Worm (Caenorhabditis elegans) whole organism, L2 larva: Measurements from ENCODE around the gene cyp-13A10.
A peak's percentile ranks its signal among the peaks of the same experiment; 100 is the strongest.

ENCODE experiments used
- F13H6.1 ChIP-seq: sonication (generic microtip); optimal IDR thresholded peaks from 2 replicates; lab custom pipeline; 2016; ENCODE audit warnings: missing genetic modification characterization, missing compliant biosample characterization
- Y55F3AM.14 ChIP-seq: fragments of 200-800 bp; sonication (Bioruptor generic); optimal IDR thresholded peaks from 2 replicates; lab custom pipeline; 2018; ENCODE audit warnings: mild to moderate bottlenecking, missing genetic modification characterization, missing compliant biosample characterization
- ZK546.5 ChIP-seq: sonication (generic microtip); optimal IDR thresholded peaks from 2 replicates; lab custom pipeline; 2017; ENCODE audit warnings: missing biosample characterization, missing genetic modification characterization
- alr-1 ChIP-seq: fragments of 150-350 bp; optimal IDR thresholded peaks from 2 replicates; lab custom pipeline; 2014; ENCODE audit warnings: missing biosample characterization, missing genetic modification characterization
- ama-1 ChIP-seq: fragments of 150-350 bp; optimal IDR thresholded peaks from 2 replicates; lab custom pipeline; 2018; ENCODE audit warnings: inconsistent platforms
- blmp-1 ChIP-seq: sonication (generic microtip); optimal IDR thresholded peaks from 2 replicates; lab custom pipeline; 2017; ENCODE audit warnings: missing genetic modification characterization, mild to moderate bottlenecking, missing compliant biosample characterization, antibody characterized with exemption, moderate library complexity; ENCODE audit not compliant: insufficient read depth
- ceh-82 ChIP-seq: fragments of 150-350 bp; optimal IDR thresholded peaks from 2 replicates; lab custom pipeline; 2014; ENCODE audit warnings: missing biosample characterization, missing genetic modification characterization
- crh-2 ChIP-seq: sonication (generic microtip); optimal IDR thresholded peaks from 2 replicates; lab custom pipeline; 2017; ENCODE audit warnings: missing biosample characterization, missing genetic modification characterization
- dmd-4 ChIP-seq: sonication (generic microtip); optimal IDR thresholded peaks from 2 replicates; lab custom pipeline; 2017; ENCODE audit warnings: missing biosample characterization, missing genetic modification characterization
- egl-27 ChIP-seq: sonication (generic microtip); optimal IDR thresholded peaks from 3 replicates; lab custom pipeline; 2017; ENCODE audit warnings: missing biosample characterization, missing genetic modification reagents, missing genetic modification characterization
- elt-3 ChIP-seq: sonication (generic microtip); optimal IDR thresholded peaks from 2 replicates; lab custom pipeline; 2017; ENCODE audit warnings: missing biosample characterization, missing genetic modification characterization
- fos-1 ChIP-seq: fragments of 150-350 bp; optimal IDR thresholded peaks from 2 replicates; lab custom pipeline; 2014; ENCODE audit warnings: missing biosample characterization, missing genetic modification characterization
- gmeb-1 ChIP-seq: fragments of 150-350 bp; optimal IDR thresholded peaks from 2 replicates; lab custom pipeline; 2014; ENCODE audit warnings: missing biosample characterization, missing genetic modification characterization
- lin-11 ChIP-seq: fragments of 150-350 bp; sonication (generic microtip); optimal IDR thresholded peaks from 2 replicates; lab custom pipeline; 2014; ENCODE audit warnings: missing biosample characterization, missing genetic modification characterization, inconsistent platforms, mixed read lengths
- lin-13 ChIP-seq: fragments of 150-350 bp; optimal IDR thresholded peaks from 2 replicates; lab custom pipeline; 2014; ENCODE audit warnings: missing biosample characterization, missing genetic modification reagents, missing genetic modification characterization
- lsy-2 ChIP-seq, 2 experiments: fragments of 150-350 bp in 1 of 2; sonication (generic microtip) in 1 of 2; optimal IDR thresholded peaks; 2 replicates each; lab custom pipeline; 2014 to 2017; ENCODE audit warnings: missing biosample characterization in 2 of 2, missing genetic modification characterization in 2 of 2
- mab-5 ChIP-seq: fragments of 150-350 bp; optimal IDR thresholded peaks from 2 replicates; lab custom pipeline; 2014; ENCODE audit warnings: missing biosample characterization, missing genetic modification characterization
- mbf-1 ChIP-seq: sonication (generic microtip); optimal IDR thresholded peaks from 2 replicates; lab custom pipeline; 2017; ENCODE audit warnings: missing biosample characterization, missing genetic modification characterization
- mdl-1 ChIP-seq, 2 experiments: fragments of 150-350 bp in 1 of 2; sonication (generic microtip) in 1 of 2; optimal IDR thresholded peaks; 2 replicates each; lab custom pipeline; 2017; ENCODE audit warnings: missing biosample characterization in 2 of 2, missing genetic modification characterization in 2 of 2
- nhr-10 ChIP-seq: sonication (generic microtip); optimal IDR thresholded peaks from 2 replicates; lab custom pipeline; 2017; ENCODE audit warnings: missing biosample characterization, missing genetic modification characterization
- nhr-11 ChIP-seq: fragments of 150-350 bp; optimal IDR thresholded peaks from 2 replicates; lab custom pipeline; 2014; ENCODE audit warnings: missing biosample characterization, missing genetic modification characterization
- nhr-129 ChIP-seq: fragments of 150-350 bp; optimal IDR thresholded peaks from 2 replicates; lab custom pipeline; 2014; ENCODE audit warnings: missing biosample characterization, missing genetic modification characterization
- nhr-21 ChIP-seq: fragments of 150-350 bp; optimal IDR thresholded peaks from 2 replicates; lab custom pipeline; 2014; ENCODE audit warnings: missing biosample characterization, missing genetic modification characterization
- nhr-23 ChIP-seq: fragments of 150-350 bp; optimal IDR thresholded peaks from 2 replicates; lab custom pipeline; 2014; ENCODE audit warnings: missing biosample characterization, missing genetic modification reagents, missing genetic modification characterization
- nhr-25 ChIP-seq: fragments of 150-350 bp; sonication (generic microtip); optimal IDR thresholded peaks from 3 replicates; lab custom pipeline; 2014; ENCODE audit warnings: missing biosample characterization, missing genetic modification characterization
- nhr-6 ChIP-seq: fragments of 150-350 bp; optimal IDR thresholded peaks from 2 replicates; lab custom pipeline; 2014; ENCODE audit warnings: missing biosample characterization, missing genetic modification characterization
- peb-1 ChIP-seq: fragments of 150-350 bp; optimal IDR thresholded peaks from 2 replicates; lab custom pipeline; 2014; ENCODE audit warnings: missing biosample characterization, missing genetic modification characterization
- sem-4 ChIP-seq: fragments of 150-350 bp; optimal IDR thresholded peaks from 2 replicates; lab custom pipeline; 2014; ENCODE audit warnings: missing biosample characterization, missing genetic modification reagents, missing genetic modification characterization
- skn-1 ChIP-seq: sonication (generic microtip); optimal IDR thresholded peaks from 2 replicates; lab custom pipeline; 2017; ENCODE audit warnings: missing biosample characterization, missing genetic modification characterization
- sma-3 ChIP-seq: sonication (generic microtip); optimal IDR thresholded peaks from 2 replicates; lab custom pipeline; 2016; ENCODE audit warnings: missing genetic modification reagents, missing genetic modification characterization, missing compliant biosample characterization
- sma-9 ChIP-seq, 2 experiments: fragments of 150-350 bp in 1 of 2; sonication (generic microtip) in 1 of 2; optimal IDR thresholded peaks; 2 replicates each; lab custom pipeline; 2014 to 2016; ENCODE audit warnings: missing genetic modification characterization in 2 of 2, mild to moderate bottlenecking in 1 of 2, missing biosample characterization in 1 of 2, missing compliant biosample characterization in 1 of 2, missing genetic modification reagents in 1 of 2, moderate library complexity in 1 of 2
- snpc-4 ChIP-seq: fragments of 150-350 bp; optimal IDR thresholded peaks from 2 replicates; lab custom pipeline; 2014; ENCODE audit warnings: missing biosample characterization, missing genetic modification characterization
- unc-39 ChIP-seq: fragments of 150-350 bp; optimal IDR thresholded peaks from 2 replicates; lab custom pipeline; 2014; ENCODE audit warnings: missing biosample characterization, missing genetic modification characterization
- unc-55 ChIP-seq: fragments of 150-350 bp; sonication (generic microtip); optimal IDR thresholded peaks from 3 replicates; lab custom pipeline; 2014; ENCODE audit warnings: missing biosample characterization, missing genetic modification reagents, missing genetic modification characterization
- ztf-1 ChIP-seq: fragments of 200-800 bp; sonication (Bioruptor generic); conservative IDR thresholded peaks from 2 replicates; pipeline ENCODE4 v1.3.6; 2022; ENCODE audit warnings: missing genetic modification characterization, missing compliant biosample characterization
- ztf-4 ChIP-seq: fragments of 150-350 bp; optimal IDR thresholded peaks from 2 replicates; lab custom pipeline; 2014; ENCODE audit warnings: missing biosample characterization, missing genetic modification characterization

cyp-13A10 gene

ce11 chrII:9618759-9619158 is 43.9 kb downstream of the cyp-13A10 start:
- TF ChIP-seq blmp-1 (tag; lab: Kevin White, UChicago) (no peak), F13H6.1 (tag; lab: Kevin White, UChicago) (no peak), snpc-4 (no peak), gmeb-1 (tag; lab: Kevin White, UChicago) (no peak), Y55F3AM.14 (GFP tag; lab: Kevin White, UChicago) (no peak), skn-1 (tag; lab: Kevin White, UChicago) (no peak), mab-5 (tag; lab: Kevin White, UChicago) (no peak), nhr-129 (tag; lab: Kevin White, UChicago) (no peak), lin-11 (no peak), nhr-6 (tag; lab: Kevin White, UChicago) (no peak), sma-9 (GFP tag; optimal IDR thresholded peaks at IDR 0.05; lab: Kevin White, UChicago) (no peak), sma-9 (tag; optimal IDR thresholded peaks at IDR 0.05; lab: Kevin White, UChicago) (no peak), sma-3 (GFP tag; lab: Kevin White, UChicago) (no peak), nhr-23 (tag; lab: Kevin White, UChicago) (no peak), lin-13 (GFP tag; lab: Kevin White, UChicago) (no peak)

ce11 chrII:9617902-9618245 is 44.8 kb downstream of the cyp-13A10 start:
- TF ChIP-seq lsy-2 (tag; optimal IDR thresholded peaks at IDR 0.05; lab: Kevin White, UChicago) (peak in 1 of 2 experiments; percentile 7), sma-9 (GFP tag; optimal IDR thresholded peaks at IDR 0.05; lab: Kevin White, UChicago) (peak; percentile 10), sma-9 (tag; optimal IDR thresholded peaks at IDR 0.05; lab: Kevin White, UChicago) (no peak), nhr-21 (tag; lab: Kevin White, UChicago) (peak; percentile 51), lin-13 (GFP tag; lab: Kevin White, UChicago) (no peak), mbf-1 (tag; lab: Kevin White, UChicago) (no peak), elt-3 (tag; lab: Kevin White, UChicago) (no peak)

DNA sequence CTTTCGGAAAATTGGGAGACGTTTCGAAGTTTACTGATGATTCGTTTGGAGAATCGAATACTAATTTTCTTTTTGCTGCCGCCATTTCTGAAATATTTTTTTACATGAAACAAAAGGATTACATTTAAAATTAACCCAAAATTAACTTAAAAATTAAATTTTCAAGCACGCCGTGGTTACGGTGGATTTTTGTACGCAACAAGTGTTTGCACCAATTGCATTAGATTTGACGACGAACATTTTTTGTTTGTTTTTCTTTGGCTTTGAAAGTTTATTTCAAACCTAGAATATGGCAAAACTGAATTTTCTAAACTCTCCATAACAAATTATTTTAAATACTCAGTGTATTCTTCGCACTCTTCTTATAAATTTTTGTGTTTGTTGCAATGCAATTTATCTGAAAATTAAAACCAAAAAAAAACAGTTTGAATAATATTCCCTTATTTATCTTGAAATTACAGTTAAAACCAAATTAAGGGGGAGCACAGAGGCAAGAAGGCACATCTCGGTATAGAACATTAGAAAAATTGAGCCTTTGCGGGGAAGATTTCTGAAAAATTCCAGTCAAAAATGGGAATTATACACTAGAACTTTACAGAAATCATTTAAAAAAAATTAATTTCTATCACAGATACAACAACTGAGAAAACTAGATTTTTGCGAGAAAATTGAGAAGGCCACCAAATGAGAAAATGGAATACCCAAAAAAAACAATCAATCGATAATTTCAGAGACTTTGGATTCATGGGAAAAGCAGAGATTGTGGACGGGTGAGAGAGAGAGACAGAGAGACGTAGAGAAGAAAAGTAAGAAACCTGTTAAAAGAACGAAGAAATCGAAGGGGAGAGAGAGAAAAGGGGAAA is 45.4 kb downstream of the cyp-13A10 start, which contains the start of gene hal-3:
TSS of gene hal-3 (minus strand) at position 87 of the 863 bp plus-strand sequence.
- TF ChIP-seq sma-3 (GFP tag; lab: Kevin White, UChicago) (peak; percentile 36), nhr-11 (tag; lab: Kevin White, UChicago) (peak; percentile 21), blmp-1 (tag; lab: Kevin White, UChicago) (no peak), ztf-4 (tag; lab: Kevin White, UChicago) (no peak), nhr-25 (tag; lab: Kevin White, UChicago) (no peak), lsy-2 (tag; optimal IDR thresholded peaks at IDR 0.05; lab: Kevin White, UChicago) (peak in 1 of 2 experiments; percentile 53), F13H6.1 (tag; lab: Kevin White, UChicago) (no peak), dmd-4 (tag; lab: Kevin White, UChicago) (no peak), nhr-6 (tag; lab: Kevin White, UChicago) (no peak), ztf-1 (GFP tag; lab: Robert Waterston, UW) (no peak), sem-4 (no peak), unc-55 (no peak), sma-9 (GFP tag; optimal IDR thresholded peaks at IDR 0.05; lab: Kevin White, UChicago) (no peak), sma-9 (tag; optimal IDR thresholded peaks at IDR 0.05; lab: Kevin White, UChicago) (no peak), crh-2 (tag; lab: Kevin White, UChicago) (no peak)

DNA sequence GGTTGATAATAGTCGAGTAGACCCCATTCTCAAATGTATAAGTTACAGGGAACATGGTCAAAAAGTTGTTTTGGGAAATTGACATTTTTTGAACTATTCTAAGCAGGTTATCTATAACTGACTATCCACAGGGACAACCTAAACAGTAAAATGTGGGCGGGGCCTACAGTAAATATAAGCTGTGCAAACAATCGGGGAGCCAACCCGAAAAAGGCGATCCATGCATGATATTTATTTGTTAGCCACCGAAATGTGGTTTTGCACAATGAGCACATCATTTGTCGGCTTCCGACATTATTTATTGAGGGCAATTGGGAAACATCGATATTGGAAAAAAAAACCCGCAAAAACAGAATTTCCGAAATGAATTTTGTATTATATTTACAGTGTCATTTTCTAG is 48.0 kb downstream of the cyp-13A10 start, which contains the start of gene hlh-6:
TSS of gene hlh-6 (minus strand) at position 101 of the 400 bp plus-strand sequence.
- TF ChIP-seq mdl-1 (tag; optimal IDR thresholded peaks at IDR 0.05; lab: Kevin White, UChicago) (no peak), nhr-11 (tag; lab: Kevin White, UChicago) (no peak), nhr-23 (tag; lab: Kevin White, UChicago) (no peak)
- TF ChIP-seq, all 48 proteins: peak for 0

DNA sequence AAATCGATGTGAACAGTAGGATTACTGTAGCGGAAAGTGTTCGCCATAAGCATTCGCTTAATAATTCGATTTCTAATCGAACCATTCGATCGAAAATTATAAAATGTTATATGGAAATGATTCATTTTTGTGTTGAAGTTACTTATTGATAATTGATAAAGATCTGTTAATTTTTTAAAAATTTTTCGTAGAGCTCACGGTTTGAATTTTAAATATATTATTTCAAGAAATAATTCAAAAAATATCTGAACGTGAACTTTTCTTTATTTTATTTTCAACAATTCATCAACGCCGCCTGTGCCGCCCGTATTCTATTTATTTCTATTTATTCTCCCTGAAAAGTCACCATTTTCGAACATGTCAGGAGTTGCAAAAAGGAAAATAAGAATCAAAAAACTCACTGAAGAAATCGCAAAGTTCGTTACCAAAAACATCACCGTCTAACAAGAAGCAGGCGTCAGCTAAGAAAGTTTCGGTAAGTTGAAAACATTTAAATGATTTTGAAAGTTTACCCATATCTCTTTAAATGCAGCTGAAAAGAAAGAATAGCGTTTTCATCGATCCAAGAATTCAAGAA is 51.2 kb downstream of the cyp-13A10 start, which contains the start of the genes T15H9.5 and T15H9.4:
TSS of gene T15H9.5 (minus strand) at position 101 of the 577 bp plus-strand sequence.
TSS of gene T15H9.4 (plus strand) at position 527 of the 577 bp plus-strand sequence.
- no peak for TF ChIP-seq nhr-10 (tag; lab: Kevin White, UChicago)
- no peak for TF ChIP-seq unc-55
- no peak for TF ChIP-seq nhr-21 (tag; lab: Kevin White, UChicago)
- TF ChIP-seq peb-1: no peak
- TF ChIP-seq crh-2 (tag; lab: Kevin White, UChicago): no peak
- TF ChIP-seq fos-1 (tag; lab: Kevin White, UChicago): no peak
- TF ChIP-seq F13H6.1 (tag; lab: Kevin White, UChicago): no peak
- no peak for TF ChIP-seq egl-27
- TF ChIP-seq elt-3 (tag; lab: Kevin White, UChicago): no peak
- no peak for TF ChIP-seq ZK546.5
- no peak for TF ChIP-seq ceh-82 (tag; lab: Kevin White, UChicago)
- TF ChIP-seq unc-39: no peak
- TF ChIP-seq ama-1 (lab: Kevin White, UChicago): no peak
- no peak for TF ChIP-seq ztf-1 (GFP tag; lab: Robert Waterston, UW)
- no peak for TF ChIP-seq alr-1
- no peak for TF ChIP-seq dmd-4 (tag; lab: Kevin White, UChicago)
- TF ChIP-seq gmeb-1 (tag; lab: Kevin White, UChicago): no peak
- no peak for TF ChIP-seq ztf-4 (tag; lab: Kevin White, UChicago)
- TF ChIP-seq mab-5 (tag; lab: Kevin White, UChicago): no peak
- no peak for TF ChIP-seq skn-1 (tag; lab: Kevin White, UChicago)
